Fruit fly (Drosophila melanogaster): ENCODE results near the gene CG1677.

Gene CG1677

DNA sequence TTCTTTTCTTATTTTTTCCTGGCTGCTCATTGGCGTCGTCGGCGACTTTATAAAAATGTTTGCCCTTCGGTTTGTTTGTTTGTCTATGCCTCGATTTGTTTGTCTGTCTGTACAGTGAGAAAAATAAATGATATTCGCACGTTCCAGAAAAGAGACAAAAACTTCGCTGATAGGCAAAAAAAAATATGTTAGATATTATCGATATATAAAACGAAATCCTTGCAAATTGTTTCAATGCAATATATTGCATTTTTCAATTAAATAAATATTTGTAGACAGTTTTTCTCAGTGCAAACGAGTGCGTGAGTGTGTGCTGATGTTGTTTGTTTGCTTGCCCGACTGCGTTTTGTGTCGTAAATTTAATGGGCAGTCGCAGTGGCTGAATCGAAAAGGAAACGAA lies 128.6 kb downstream of the CG1677 start (continued):
- TF ChIP-seq pnt (GFP tag; optimal IDR thresholded peaks at IDR 0.05) (peak; percentile 61), CG12071 (GFP tag; optimal IDR thresholded peaks at IDR 0.05) (peak; percentile 13), gem (tag; optimal IDR thresholded peaks at IDR 0.05) (peak; percentile 83), CG18262 (tag; optimal IDR thresholded peaks at IDR 0.05) (peak; percentile 80), sisA (GFP tag; IDR thresholded peaks at IDR 0.05) (peak; percentile 39; the same call in 1 of the 2 replicates), CG14050 (GFP tag; IDR thresholded peaks at IDR 0.05) (no peak), gcm (GFP tag; optimal IDR thresholded peaks at IDR 0.05) (peak; percentile 57), CG8944 (GFP tag; optimal IDR thresholded peaks at IDR 0.05) (peak; percentile 45), CG10959 (GFP tag; IDR thresholded peaks at IDR 0.05) (peak; percentile 74), CG11560 (tag; IDR thresholded peaks at IDR 0.05) (no peak), ATbp (GFP tag; optimal IDR thresholded peaks at IDR 0.05) (peak; percentile 44), lov (optimal IDR thresholded peaks at IDR 0.05) (no peak), lov (GFP tag; IDR thresholded peaks at IDR 0.05) (peak; percentile 65; the same call in 1 of the 3 replicates), D19A (tag; optimal IDR thresholded peaks at IDR 0.05) (peak; percentile 65), fd102C (GFP tag; optimal IDR thresholded peaks at IDR 0.05) (peak; percentile 93), scrt (GFP tag; optimal IDR thresholded peaks at IDR 0.05) (peak; percentile 35), sim (GFP tag; IDR thresholded peaks at IDR 0.05) (peak; percentile 72), btn (GFP tag; optimal IDR thresholded peaks at IDR 0.05) (peak; percentile 0), Hr39 (optimal IDR thresholded peaks at IDR 0.05) (no peak), bowl (GFP tag; IDR thresholded peaks at IDR 0.05) (no peak), Mrtf (GFP tag; IDR thresholded peaks at IDR 0.05) (no peak), twi (tag; optimal IDR thresholded peaks at IDR 0.05) (peak; percentile 37), ssp (GFP tag; IDR thresholded peaks at IDR 0.05) (no peak), tin (GFP tag; optimal IDR thresholded peaks at IDR 0.05) (peak; percentile 71), Camta (GFP tag; optimal IDR thresholded peaks at IDR 0.05) (peak; percentile 51), Xbp1 (GFP tag; optimal IDR thresholded peaks at IDR 0.05) (peak; percentile 70), CG5245 (GFP tag; optimal IDR thresholded peaks at IDR 0.05) (peak; percentile 38), CG18764 (GFP tag; optimal IDR thresholded peaks at IDR 0.05) (peak; percentile 41), CG7786 (GFP tag; optimal IDR thresholded peaks at IDR 0.05) (peak; percentile 23), psq (GFP tag; optimal IDR thresholded peaks at IDR 0.05) (no peak), CG13775 (GFP tag; optimal IDR thresholded peaks at IDR 0.05) (peak; percentile 72), Med (GFP tag) (peak; percentile 84), Oli (tag; optimal IDR thresholded peaks at IDR 0.05) (peak; percentile 61), fd64A (GFP tag; optimal IDR thresholded peaks at IDR 0.05) (no peak), CG4404 (GFP tag; IDR thresholded peaks at IDR 0.05) (peak; percentile 82), CG30403 (GFP tag; optimal IDR thresholded peaks at IDR 0.05) (peak; percentile 54), CG11696 (GFP tag; IDR thresholded peaks at IDR 0.05) (no peak), CG2712 (tag; optimal IDR thresholded peaks at IDR 0.05) (peak; percentile 84), CG17186 (GFP tag; optimal IDR thresholded peaks at IDR 0.05) (no peak), CG1233 (GFP tag; optimal IDR thresholded peaks at IDR 0.05) (peak; percentile 66), ken (GFP tag; IDR thresholded peaks at IDR 0.05) (0 out of 3 replicates have a peak, but pooled peaks have one; percentile 5), CG6272 (GFP tag; IDR thresholded peaks at IDR 0.05) (no peak), vnd (GFP tag; IDR thresholded peaks at IDR 0.05; ENCODE audit: partially characterized antibody) (no peak), CG9876 (GFP tag; optimal IDR thresholded peaks at IDR 0.05) (no peak), Adf1 (GFP tag; IDR thresholded peaks at IDR 0.05) (no peak), Fer3 (tag; optimal IDR thresholded peaks at IDR 0.05) (peak; percentile 50), CG15696 (tag; optimal IDR thresholded peaks at IDR 0.05) (peak; percentile 93), Scr (GFP tag; IDR thresholded peaks at IDR 0.05; ENCODE audit: partially characterized antibody) (no peak), Hr51 (GFP tag; optimal IDR thresholded peaks at IDR 0.05) (peak; percentile 23 to 51), grau (tag; optimal IDR thresholded peaks at IDR 0.05) (peak; percentile 60), fd96Cb (tag; optimal IDR thresholded peaks at IDR 0.05) (peak; percentile 70), CG14014 (GFP tag; IDR thresholded peaks at IDR 0.05) (no peak)

Measured in whole organism, embryonic.